Fruit fly (Drosophila melanogaster) whole organism, pupa: ENCODE measurements around the gene CG32026.

Source experiments
- CG10348 ChIP-seq: fragments of 200-800 bp; sonication (Bioruptor generic); IDR thresholded peaks from 2 replicates; pipeline ENCODE4 v1.3.6; 2022; ENCODE audit warnings: missing biosample characterization, missing genetic modification characterization
- CG12605 ChIP-seq: fragments of 200-800 bp; sonication (Bioruptor generic); IDR thresholded peaks from 2 replicates; pipeline ENCODE4 v1.3.6; 2022; ENCODE audit warnings: missing biosample characterization, missing genetic modification characterization
- CG13204 ChIP-seq: fragments of 200-800 bp; sonication (Bioruptor generic); optimal IDR thresholded peaks from 2 replicates; lab custom pipeline; 2018; ENCODE audit warnings: missing biosample characterization, mild to moderate bottlenecking, missing genetic modification characterization, moderate library complexity
- CG14655 ChIP-seq: fragments of 200-800 bp; sonication (Bioruptor generic); optimal IDR thresholded peaks from 3 replicates; lab custom pipeline; 2017; ENCODE audit warnings: mild to moderate bottlenecking, missing biosample characterization, missing genetic modification reagents, missing genetic modification characterization
- CG15710 ChIP-seq: fragments of 200-800 bp; sonication (Bioruptor generic); optimal IDR thresholded peaks from 2 replicates; lab custom pipeline; 2018; ENCODE audit warnings: missing biosample characterization, mild to moderate bottlenecking, missing genetic modification characterization, moderate library complexity
- CG17806 ChIP-seq: fragments of 200-800 bp; sonication (Bioruptor generic); optimal IDR thresholded peaks from 2 replicates; lab custom pipeline; 2018; ENCODE audit warnings: missing biosample characterization, mild to moderate bottlenecking, missing genetic modification characterization, moderate library complexity
- CG32121 ChIP-seq: fragments of 200-800 bp; sonication (Bioruptor generic); IDR thresholded peaks from 2 replicates; pipeline ENCODE4 v1.3.6; 2022; ENCODE audit warnings: missing biosample characterization, missing genetic modification characterization
- CG34367 ChIP-seq: fragments of 200-800 bp; sonication (Bioruptor generic); optimal IDR thresholded peaks from 2 replicates; lab custom pipeline; 2018; ENCODE audit warnings: missing biosample characterization, mild to moderate bottlenecking, missing genetic modification characterization
- CG4496 ChIP-seq: fragments of 200-800 bp; sonication (Bioruptor generic); IDR thresholded peaks from 3 replicates; pipeline ENCODE4 v1.3.6; 2022; ENCODE audit warnings: missing biosample characterization, missing genetic modification characterization
- CG8159 ChIP-seq: fragments of 200-800 bp; sonication (Bioruptor generic); optimal IDR thresholded peaks from 3 replicates; lab custom pipeline; 2018; ENCODE audit warnings: missing biosample characterization, mild to moderate bottlenecking, missing genetic modification characterization, moderate library complexity
- CG8301 ChIP-seq: fragments of 200-800 bp; sonication (Bioruptor generic); optimal IDR thresholded peaks from 2 replicates; lab custom pipeline; 2018; ENCODE audit warnings: missing biosample characterization, mild to moderate bottlenecking, missing genetic modification characterization
- CG9948 ChIP-seq: fragments of 200-800 bp; sonication (Bioruptor generic); optimal IDR thresholded peaks from 2 replicates; lab custom pipeline; 2018; ENCODE audit warnings: missing biosample characterization, mild to moderate bottlenecking, missing genetic modification characterization, moderate library complexity
- D1 ChIP-seq: fragments of 200-800 bp; sonication (Bioruptor generic); optimal IDR thresholded peaks from 2 replicates; lab custom pipeline; 2018; ENCODE audit warnings: missing biosample characterization, mild to moderate bottlenecking, missing genetic modification characterization, moderate library complexity
- EcR ChIP-seq: fragments of 200-800 bp; sonication (Bioruptor generic); optimal IDR thresholded peaks from 3 replicates; lab custom pipeline; 2019; ENCODE audit warnings: missing biosample characterization, missing genetic modification characterization, mild to moderate bottlenecking, moderate library complexity, missing genetic modification reagents
- Ets98B ChIP-seq: fragments of 200-800 bp; sonication (Bioruptor generic); IDR thresholded peaks from 2 replicates; pipeline ENCODE4 v1.3.6; 2022; ENCODE audit warnings: missing biosample characterization, missing genetic modification characterization
- Pif1A ChIP-seq: fragments of 200-800 bp; sonication (Bioruptor generic); optimal IDR thresholded peaks from 3 replicates; lab custom pipeline; 2016; ENCODE audit warnings: missing biosample characterization, missing genetic modification characterization
- Pif1B ChIP-seq: fragments of 200-800 bp; sonication (Bioruptor generic); optimal IDR thresholded peaks from 3 replicates; lab custom pipeline; 2016; ENCODE audit warnings: missing biosample characterization, missing genetic modification characterization
- Snoo ChIP-seq: fragments of 200-800 bp; sonication (Bioruptor generic); optimal IDR thresholded peaks from 3 replicates; lab custom pipeline; 2017; ENCODE audit warnings: missing biosample characterization, mild to moderate bottlenecking, missing genetic modification characterization, inconsistent platforms
- fd96Ca ChIP-seq: fragments of 200-800 bp; sonication (Bioruptor generic); IDR thresholded peaks from 3 replicates; pipeline ENCODE4 v1.3.6; 2022; ENCODE audit warnings: missing biosample characterization, missing genetic modification characterization
- gl ChIP-seq: fragments of 200-800 bp; sonication (Bioruptor generic); optimal IDR thresholded peaks from 2 replicates; lab custom pipeline; 2018; ENCODE audit warnings: missing biosample characterization, mild to moderate bottlenecking, missing genetic modification characterization
- rn ChIP-seq: fragments of 200-800 bp; sonication (Bioruptor generic); IDR thresholded peaks from 2 replicates; pipeline ENCODE4 v1.3.6; 2022; ENCODE audit warnings: missing biosample characterization, missing genetic modification characterization

The CG32026 gene

DNA sequence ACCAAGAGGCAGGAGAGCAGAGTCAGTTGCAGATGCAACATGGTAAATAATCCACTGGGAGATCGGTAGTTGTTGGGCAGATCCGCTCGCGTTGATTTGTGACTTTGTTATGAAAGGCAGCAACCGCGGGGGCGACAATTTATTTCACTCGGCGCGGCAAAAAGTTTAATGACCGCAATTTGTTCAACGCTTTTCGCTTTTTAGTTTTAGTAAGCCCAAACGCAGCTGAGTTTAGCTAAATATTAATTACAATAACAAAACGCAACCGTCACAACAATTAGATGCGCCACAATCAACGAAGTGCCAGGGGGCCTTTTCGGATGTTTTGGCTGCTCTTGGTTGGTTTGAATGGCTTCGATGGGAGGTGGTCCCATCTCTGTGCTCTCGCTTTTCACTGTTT lies 35.8 kb upstream of the CG32026 start, which contains the start of gene CG13310:
Gene CG13310 (minus strand): TSS at position 101 of the 400 bp plus-strand sequence.
- TF ChIP-seq CG4496 (GFP tag; lab: Robert Waterston, UW) = no peak
- no peak for TF ChIP-seq Pif1B (GFP tag; lab: Kevin White, UChicago)
- TF ChIP-seq Snoo = no peak

DNA sequence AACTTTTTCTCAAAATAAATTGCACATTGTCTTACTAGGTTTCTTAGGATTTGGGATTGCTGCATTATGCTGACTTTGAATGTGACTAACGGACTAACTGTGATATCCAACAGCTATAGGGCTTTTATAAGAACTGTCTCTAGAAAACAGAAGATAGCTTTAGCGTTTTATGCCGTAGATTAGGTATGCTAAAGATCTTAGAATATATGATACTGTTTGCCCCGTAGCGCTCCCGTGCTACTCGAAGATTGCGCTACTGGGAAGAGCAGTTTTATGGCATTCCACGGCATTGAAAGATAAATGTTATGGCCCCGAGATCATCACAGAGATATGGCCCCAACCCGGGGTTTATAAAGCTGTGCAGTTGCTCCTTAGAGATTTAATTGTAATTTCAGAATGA lies 34.2 kb upstream of the CG32026 start, which contains the start of the genes CG13311 and CG34426:
Gene CG13311 (minus strand): TSS at position 101 of the 400 bp plus-strand sequence.
Gene CG34426 (plus strand): TSS at position 400 of the 400 bp plus-strand sequence.
- TF ChIP-seq EcR (GFP tag; lab: Kevin White, UChicago) = no peak

DNA sequence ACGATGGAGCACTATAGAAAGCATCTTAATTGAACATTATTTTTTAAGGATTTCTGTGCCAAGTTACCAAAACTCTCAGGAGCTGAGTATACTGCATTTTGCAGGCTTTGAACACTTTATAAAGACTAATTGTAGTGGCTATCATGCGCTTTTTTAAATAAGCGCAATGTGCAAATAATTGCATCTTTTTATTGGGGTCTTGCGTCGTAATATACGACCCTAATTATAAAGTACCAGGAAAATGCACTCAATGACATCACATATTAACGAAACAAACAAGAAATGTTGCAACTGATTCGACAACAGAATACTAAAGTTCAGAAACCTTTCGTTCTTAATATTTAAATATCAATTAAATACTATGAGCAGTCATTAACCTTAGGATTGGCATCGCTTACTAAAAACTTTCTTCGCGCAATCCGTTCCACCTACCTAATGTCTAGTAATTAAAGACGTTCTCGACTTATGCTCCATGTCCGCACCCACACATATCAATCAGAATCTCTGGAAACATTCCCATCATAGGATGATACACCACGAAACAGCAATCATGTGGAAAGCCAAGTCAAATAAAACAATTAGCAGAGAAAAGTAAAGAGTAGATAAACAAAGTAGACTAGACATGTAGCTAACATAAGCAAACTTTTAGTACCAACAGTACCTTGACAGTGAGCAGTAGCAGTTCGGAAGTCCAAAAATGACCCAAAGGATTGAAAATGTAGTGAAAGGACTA lies 32.0 kb upstream of the CG32026 start, which contains the start of the genes CG32023 and CG34427:
Gene CG32023 (minus strand): TSS at position 101 of the 733 bp plus-strand sequence.
Gene CG34427 (plus strand): TSS at position 683 of the 733 bp plus-strand sequence.
- TF ChIP-seq CG10348 (GFP tag; lab: Robert Waterston, UW) (no peak), CG9948 (no peak), CG4496 (GFP tag; lab: Robert Waterston, UW) (no peak), fd96Ca (GFP tag; lab: Robert Waterston, UW) (no peak), CG32121 (GFP tag; lab: Robert Waterston, UW) (no peak), CG14655 (GFP tag; lab: Kevin White, UChicago) (no peak), CG12605 (GFP tag; lab: Robert Waterston, UW) (no peak), Pif1A (GFP tag; lab: Kevin White, UChicago) (no peak), CG13204 (no peak), Snoo (no peak), D1 (tag; lab: Kevin White, UChicago) (no peak), CG34367 (tag; lab: Kevin White, UChicago) (no peak), CG8301 (no peak), rn (GFP tag; lab: Robert Waterston, UW) (no peak), CG15710 (tag; lab: Kevin White, UChicago) (no peak), gl (tag; lab: Kevin White, UChicago) (no peak)

DNA sequence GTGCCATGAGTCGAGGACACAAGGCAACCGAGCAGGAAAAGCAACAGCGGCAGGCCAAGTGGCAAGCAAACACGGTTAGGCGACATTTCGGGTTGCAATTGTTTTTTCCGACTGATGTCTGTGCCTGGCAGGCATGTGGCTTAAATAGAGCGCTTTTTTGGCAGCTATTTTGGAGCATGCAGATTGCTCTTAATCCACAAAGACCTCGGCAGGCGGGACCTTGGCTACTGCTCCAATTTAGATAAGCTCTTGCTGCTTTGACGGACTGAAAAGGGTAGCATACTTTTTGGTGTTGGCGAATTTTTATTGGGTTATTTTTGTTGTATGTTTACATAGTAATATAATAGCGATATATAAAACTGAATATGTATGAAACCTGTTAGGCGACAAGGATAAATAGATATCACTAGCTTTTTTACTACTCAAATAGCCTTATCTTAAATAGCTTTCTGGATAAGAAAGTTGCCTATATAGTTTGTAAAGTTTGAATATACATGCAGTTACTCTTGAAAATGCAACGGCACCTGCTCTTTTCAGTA lies 29.1 kb upstream of the CG32026 start, which contains the start of the genes CG13312 and CG32024:
Gene CG13312 (minus strand): TSS at position 101 of the 539 bp plus-strand sequence.
Gene CG32024 (plus strand): TSS at position 489 of the 539 bp plus-strand sequence.
- TF ChIP-seq CG12605 (GFP tag; lab: Robert Waterston, UW) = no peak

DNA sequence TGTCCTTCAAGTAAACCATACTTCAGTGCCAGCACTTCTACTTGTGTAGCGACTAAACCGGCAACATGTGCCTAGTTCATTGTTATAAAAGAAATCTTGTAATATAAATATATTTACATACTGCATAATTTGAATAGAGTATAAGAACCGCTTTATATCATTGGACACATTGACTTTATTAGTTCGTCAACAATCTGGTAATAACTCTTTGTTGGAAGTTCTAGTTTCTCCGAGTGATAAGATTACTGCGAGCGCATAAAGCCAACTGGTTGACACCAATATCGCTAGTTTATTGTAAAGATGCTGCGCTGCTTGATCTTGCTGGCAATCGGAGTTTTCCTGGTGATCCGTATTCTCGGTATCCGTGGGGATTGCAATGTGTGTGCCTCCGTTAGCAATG lies 28.0 kb upstream of the CG32026 start, which contains the start of gene CG13308:
Gene CG13308 (plus strand): TSS at position 301 of the 400 bp plus-strand sequence.
- TF ChIP-seq CG32121 (GFP tag; lab: Robert Waterston, UW) (no peak), CG14655 (GFP tag; lab: Kevin White, UChicago) (no peak), CG12605 (GFP tag; lab: Robert Waterston, UW) (no peak)

DNA sequence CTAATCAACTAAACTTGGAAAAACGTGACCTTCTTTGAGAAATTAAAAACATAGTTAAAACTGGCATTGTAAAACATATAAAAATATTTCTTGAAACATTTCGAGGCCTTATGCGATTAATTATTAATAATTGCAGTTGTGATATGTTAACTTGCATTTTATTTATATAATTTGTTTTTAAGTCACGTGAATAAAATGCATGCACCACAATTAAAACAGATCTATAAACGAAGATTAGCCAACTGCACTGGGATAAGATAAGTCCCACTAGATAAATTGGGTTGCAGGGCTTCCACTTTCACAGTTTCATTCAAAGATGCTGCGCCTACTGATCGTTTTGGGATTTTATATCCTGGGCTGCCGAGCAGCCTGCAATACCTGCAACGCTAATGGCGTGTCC lies 26.2 kb upstream of the CG32026 start, which contains the start of gene CG13309:
Gene CG13309 (plus strand): TSS at position 301 of the 400 bp plus-strand sequence.
- TF ChIP-seq EcR (GFP tag; lab: Kevin White, UChicago) (no peak), CG10348 (GFP tag; lab: Robert Waterston, UW) (no peak), CG4496 (GFP tag; lab: Robert Waterston, UW) (no peak)

DNA sequence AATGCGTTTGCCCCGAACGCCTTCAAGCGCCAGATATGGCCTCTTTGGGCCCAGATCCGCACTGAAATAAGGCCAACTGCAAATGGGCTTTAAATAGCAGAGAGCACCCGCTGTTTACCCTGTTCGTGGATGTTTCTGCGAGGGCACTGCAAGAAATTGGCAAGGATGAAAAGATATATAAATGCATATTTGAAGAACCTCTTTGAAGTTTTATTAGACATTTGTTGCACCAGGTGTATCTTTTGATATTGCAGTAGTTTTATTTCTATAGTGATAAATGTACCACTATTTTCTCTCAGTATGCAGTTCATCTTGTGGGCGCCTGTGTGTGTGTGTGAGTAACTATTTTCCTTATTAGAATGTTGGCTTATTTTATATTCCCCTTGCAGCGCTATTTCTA lies 22.8 kb upstream of the CG32026 start:
- TF ChIP-seq Ets98B (GFP tag; lab: Robert Waterston, UW) = peak; percentile 80
- peak; percentile 70 for TF ChIP-seq Pif1A (GFP tag; lab: Kevin White, UChicago)
- TF ChIP-seq CG34367 (tag; lab: Kevin White, UChicago) = no peak
- peak; percentile 30 for TF ChIP-seq CG13204
- peak; percentile 62 for TF ChIP-seq CG14655 (GFP tag; lab: Kevin White, UChicago)
- no peak for TF ChIP-seq CG17806 (tag; lab: Kevin White, UChicago)
- TF ChIP-seq D1 (tag; lab: Kevin White, UChicago) = no peak
- peak; percentile 45; the same call in 1 of the 2 replicates for TF ChIP-seq rn (GFP tag; lab: Robert Waterston, UW)
- no peak for TF ChIP-seq EcR (GFP tag; lab: Kevin White, UChicago)
- TF ChIP-seq CG4496 (GFP tag; lab: Robert Waterston, UW) = peak; percentile 90
- TF ChIP-seq CG9948 = peak; percentile 44
- no peak for TF ChIP-seq CG10348 (GFP tag; lab: Robert Waterston, UW)
- TF ChIP-seq CG32121 (GFP tag; lab: Robert Waterston, UW) = peak; percentile 75
- peak; percentile 48 for TF ChIP-seq CG15710 (tag; lab: Kevin White, UChicago)
- peak; percentile 79 for TF ChIP-seq CG12605 (GFP tag; lab: Robert Waterston, UW)
- peak; percentile 62 for TF ChIP-seq CG8301
- TF ChIP-seq fd96Ca (GFP tag; lab: Robert Waterston, UW) = peak; percentile 86
- peak; percentile 33 for TF ChIP-seq Pif1B (GFP tag; lab: Kevin White, UChicago)
- TF ChIP-seq gl (tag; lab: Kevin White, UChicago) = peak; percentile 18
- peak; percentile 48 for TF ChIP-seq CG8159 (tag; lab: Kevin White, UChicago)
